Fruit fly (Drosophila melanogaster): ENCODE data around the gene CG17129.

CG17129 gene

DNA sequence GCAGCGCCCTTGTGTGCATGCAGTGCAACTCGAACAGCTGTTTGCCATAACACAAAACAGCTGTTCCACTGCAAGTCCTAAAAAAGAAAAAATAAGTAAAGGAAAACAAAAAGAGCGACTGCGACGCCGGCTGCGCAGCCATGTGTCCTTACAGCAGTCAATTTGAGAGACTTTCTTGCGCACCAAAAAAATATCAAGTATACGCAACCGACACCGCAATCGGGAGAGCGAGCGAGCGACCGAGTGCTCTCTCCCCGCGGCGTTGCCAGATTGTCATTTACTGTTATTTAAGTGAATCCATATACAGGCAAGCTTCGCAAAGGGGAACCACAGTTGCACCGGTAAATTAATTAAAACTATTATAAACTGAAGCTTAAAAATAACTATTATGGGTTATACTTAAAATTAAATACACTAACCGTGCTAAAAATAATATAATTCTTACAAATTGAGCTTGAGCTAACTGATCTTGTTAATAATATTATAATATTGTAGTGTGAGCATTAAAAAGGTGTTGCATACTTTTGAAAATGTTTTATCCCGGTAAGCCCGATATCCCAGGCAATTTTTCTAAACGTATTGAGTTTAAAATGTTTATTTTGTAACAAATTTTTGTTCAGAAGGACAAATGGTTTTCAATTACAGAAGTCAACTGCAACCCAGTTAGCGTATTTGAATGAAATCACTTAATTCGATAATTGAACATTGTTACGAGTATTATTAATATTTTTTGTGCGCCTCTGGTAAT lies 50.0 kb downstream of the CG17129 start (continued):
- no peak for TF ChIP-seq HmgD (GFP tag; optimal IDR thresholded peaks at IDR 0.05)
- TF ChIP-seq hb (GFP tag; IDR thresholded peaks at IDR 0.05; ENCODE audit: partially characterized antibody): no peak
- no peak for TF ChIP-seq CG15479 (GFP tag; optimal IDR thresholded peaks at IDR 0.05)
- no peak for TF ChIP-seq D19B (GFP tag; optimal IDR thresholded peaks at IDR 0.05)
- no peak for TF ChIP-seq CG14014 (GFP tag; IDR thresholded peaks at IDR 0.05)
- TF ChIP-seq CG34224 (GFP tag; IDR thresholded peaks at IDR 0.05; ENCODE audit: partially characterized antibody): no peak
- TF ChIP-seq p53 (GFP tag; optimal IDR thresholded peaks at IDR 0.05): no peak
- TF ChIP-seq CG12942 (GFP tag; optimal IDR thresholded peaks at IDR 0.05): no peak
- TF ChIP-seq MBD-R2 (GFP tag; IDR thresholded peaks at IDR 0.05): peak; percentile 12; the same call in 1 of the 2 replicates
- peak; percentile 13 for TF ChIP-seq stwl (tag; optimal IDR thresholded peaks at IDR 0.05)
- TF ChIP-seq CG2116 (GFP tag; optimal IDR thresholded peaks at IDR 0.05): peak; percentile 37
- no peak for TF ChIP-seq Hmx (GFP tag; optimal IDR thresholded peaks at IDR 0.05)
- no peak for TF ChIP-seq CG5245 (GFP tag; optimal IDR thresholded peaks at IDR 0.05)
- TF ChIP-seq ems (GFP tag; optimal IDR thresholded peaks at IDR 0.05): peak; percentile 18
- TF ChIP-seq aop (GFP tag; IDR thresholded peaks at IDR 0.05): no peak
- 0 out of 2 replicates have a peak, but pooled peaks have one; percentile 22 for TF ChIP-seq CG31224 (GFP tag; IDR thresholded peaks at IDR 0.05)
- TF ChIP-seq CG32532 (GFP tag; IDR thresholded peaks at IDR 0.05): peak; percentile 70
- peak; percentile 49; the same call in 2 of the 3 replicates for TF ChIP-seq otp (GFP tag; IDR thresholded peaks at IDR 0.05)
- TF ChIP-seq gce (GFP tag; IDR thresholded peaks at IDR 0.05): no peak
- TF ChIP-seq CG18599 (GFP tag; optimal IDR thresholded peaks at IDR 0.05): peak; percentile 60
- TF ChIP-seq eyg (GFP tag; optimal IDR thresholded peaks at IDR 0.05): no peak
- TF ChIP-seq yki (optimal IDR thresholded peaks at IDR 0.05): no peak
- TF ChIP-seq CG1602 (GFP tag; optimal IDR thresholded peaks at IDR 0.05): peak; percentile 9
- TF ChIP-seq CrebB (tag; optimal IDR thresholded peaks at IDR 0.05): no peak
- TF ChIP-seq Taf1 (GFP tag; IDR thresholded peaks at IDR 0.05): peak; percentile 48
- no peak for TF ChIP-seq CG31365 (tag; optimal IDR thresholded peaks at IDR 0.05)
- TF ChIP-seq CG16779 (GFP tag; IDR thresholded peaks at IDR 0.05): 0 out of 2 replicates have a peak, but pooled peaks have one; percentile 17
- peak; percentile 30 for TF ChIP-seq CG12769 (tag; optimal IDR thresholded peaks at IDR 0.05)
- peak; percentile 14 for TF ChIP-seq nom (GFP tag; optimal IDR thresholded peaks at IDR 0.05)
- TF ChIP-seq crc (GFP tag; optimal IDR thresholded peaks at IDR 0.05): no peak
- TF ChIP-seq Antp (GFP tag; optimal IDR thresholded peaks at IDR 0.05): no peak
- TF ChIP-seq Poxn (GFP tag; IDR thresholded peaks at IDR 0.05): no peak
- peak; percentile 52; the same call in 1 of the 2 replicates for TF ChIP-seq HLH3B (GFP tag; IDR thresholded peaks at IDR 0.05)
- TF ChIP-seq Med (GFP tag): peak; percentile 72
- TF ChIP-seq CG12299 (tag; optimal IDR thresholded peaks at IDR 0.05): no peak
- no peak for TF ChIP-seq ATbp (GFP tag; optimal IDR thresholded peaks at IDR 0.05)
- TF ChIP-seq croc (GFP tag; conservative IDR thresholded peaks at IDR 0.05): no peak
- TF ChIP-seq CG18011 (GFP tag; optimal IDR thresholded peaks at IDR 0.05): no peak
- no peak for TF ChIP-seq pita (GFP tag; optimal IDR thresholded peaks at IDR 0.05)
- no peak for TF ChIP-seq CG10147 (GFP tag; optimal IDR thresholded peaks at IDR 0.05)
- no peak for TF ChIP-seq YL-1 (GFP tag; optimal IDR thresholded peaks at IDR 0.05)
- peak; percentile 62 for TF ChIP-seq al (GFP tag; IDR thresholded peaks at IDR 0.05)
- no peak for TF ChIP-seq Max (GFP tag; optimal IDR thresholded peaks at IDR 0.05)
- TF ChIP-seq az2 (GFP tag; optimal IDR thresholded peaks at IDR 0.05): peak; percentile 56
- no peak for TF ChIP-seq Spps (tag; optimal IDR thresholded peaks at IDR 0.05)
- peak; percentile 60 for TF ChIP-seq Xbp1 (GFP tag; optimal IDR thresholded peaks at IDR 0.05)
- TF ChIP-seq chinmo (GFP tag; IDR thresholded peaks at IDR 0.05; ENCODE audit: partially characterized antibody): no peak
- no peak for TF ChIP-seq CG11695 (GFP tag; IDR thresholded peaks at IDR 0.05)
- no peak for TF ChIP-seq abd-A (tag; optimal IDR thresholded peaks at IDR 0.05)
- peak; percentile 13 for TF ChIP-seq pzg (GFP tag; optimal IDR thresholded peaks at IDR 0.05)
